Worm (Caenorhabditis elegans) whole organism, dauer: ENCODE results near the gene K08F8.15.

Experiments
- unc-62 ChIP-seq: sonication (generic microtip); optimal IDR thresholded peaks from 2 replicates; lab custom pipeline; 2017; ENCODE audit warnings: missing biosample characterization, missing genetic modification reagents, missing genetic modification characterization

The K08F8.15 gene

ce11 chrII:8743379-8744173 is 23.0 kb upstream of the K08F8.15 start, which contains the start of gene mak-1:
TSS of gene mak-1 (plus strand) at chrII:8744071.
- no peak for TF ChIP-seq unc-62

ce11 chrII:8744555-8745448 is 21.8 kb upstream of the K08F8.15 start:
- TF ChIP-seq unc-62, result no peak

ce11 chrII:8745449-8746297 is 20.9 kb upstream of the K08F8.15 start:
- TF ChIP-seq unc-62, result no peak

- TF ChIP-seq unc-62, result no peak
Measured at ce11 chrII:8746298-8746775, 20.3 kb upstream of the K08F8.15 start.

ce11 chrII:8747246-8747938 is 19.2 kb upstream of the K08F8.15 start:
- no peak for TF ChIP-seq unc-62

ce11 chrII:8747939-8748352 is 18.7 kb upstream of the K08F8.15 start:
- no peak for TF ChIP-seq unc-62

- TF ChIP-seq unc-62, result no peak
Measured at ce11 chrII:8748638-8749037, 18.0 kb upstream of the K08F8.15 start.

ce11 chrII:8749084-8749483 is 17.5 kb upstream of the K08F8.15 start:
- TF ChIP-seq unc-62, result no peak

- TF ChIP-seq unc-62, result no peak
Measured at ce11 chrII:8750056-8750455, 16.6 kb upstream of the K08F8.15 start.

ce11 chrII:8751042-8751441 is 15.6 kb upstream of the K08F8.15 start:
- TF ChIP-seq unc-62, result no peak

- no peak for TF ChIP-seq unc-62
Measured at ce11 chrII:8751686-8752085, 14.9 kb upstream of the K08F8.15 start, which contains the start of gene atf-2. TSS of gene atf-2 (plus strand) at chrII:8751986.

- TF ChIP-seq unc-62, result no peak
Measured at ce11 chrII:8755270-8755669, 11.3 kb upstream of the K08F8.15 start, which contains the start of gene K08F8.7. TSS of gene K08F8.7 (minus strand) at chrII:8755370.

- TF ChIP-seq unc-62, result no peak
Measured at ce11 chrII:8759493-8759892, 7.1 kb upstream of the K08F8.15 start, which contains the start of gene fut-1. TSS of gene fut-1 (minus strand) at chrII:8759593.

- TF ChIP-seq unc-62, result no peak
Measured at ce11 chrII:8761739-8762138, 4.9 kb upstream of the K08F8.15 start.

- no peak for TF ChIP-seq unc-62
Measured at ce11 chrII:8763367-8763766, 3.2 kb upstream of the K08F8.15 start.

ce11 chrII:8764332-8764731 is 2.3 kb upstream of the K08F8.15 start:
- TF ChIP-seq unc-62, result no peak
